Worm (Caenorhabditis elegans): ENCODE data around the gene famh-161.
"Not testable (repeated sequence)": the region's sequence is repeated elsewhere in the genome, so short reads cannot be mapped to it uniquely, and the experiment has no call there.

Gene famh-161

ce11 chrV:20551096-20551495 lies 17.1 kb upstream of the famh-161 start, which contains the start of gene Y38H6C.20:
Y38H6C.20 (minus strand) TSS chrV:20551196.
- TF ChIP-seq dao-5 (tag; optimal IDR thresholded peaks at IDR 0.05) (no peak), him-1 (tag; optimal IDR thresholded peaks at IDR 0.05) (no peak), W03F9.2 (tag; optimal IDR thresholded peaks at IDR 0.05) (no peak)

ce11 chrV:20547048-20547447 lies 13.1 kb upstream of the famh-161 start, which contains the start of gene Y38H6C.18:
Y38H6C.18 (minus strand) TSS chrV:20547148.
- TF ChIP-seq W03F9.2 (tag; optimal IDR thresholded peaks at IDR 0.05) (no peak), him-1 (tag; optimal IDR thresholded peaks at IDR 0.05) (no peak), dao-5 (tag; optimal IDR thresholded peaks at IDR 0.05) (no peak)

- TF ChIP-seq dao-5 (tag; optimal IDR thresholded peaks at IDR 0.05), result no peak
- TF ChIP-seq him-1 (tag; optimal IDR thresholded peaks at IDR 0.05), result no peak
- no peak for TF ChIP-seq W03F9.2 (tag; optimal IDR thresholded peaks at IDR 0.05)
Observed at ce11 chrV:20545742-20546141, 11.8 kb upstream of the famh-161 start.

ce11 chrV:20544610-20545009 lies 10.6 kb upstream of the famh-161 start:
- TF ChIP-seq him-1 (tag; optimal IDR thresholded peaks at IDR 0.05) (no peak), W03F9.2 (tag; optimal IDR thresholded peaks at IDR 0.05) (no peak), dao-5 (tag; optimal IDR thresholded peaks at IDR 0.05) (no peak)

ce11 chrV:20544092-20544491 lies 10.1 kb upstream of the famh-161 start, which contains the start of gene slc-36.3:
slc-36.3 (minus strand) TSS chrV:20544192.
- TF ChIP-seq dao-5 (tag; optimal IDR thresholded peaks at IDR 0.05), result no peak
- no peak for TF ChIP-seq him-1 (tag; optimal IDR thresholded peaks at IDR 0.05)
- TF ChIP-seq W03F9.2 (tag; optimal IDR thresholded peaks at IDR 0.05), result no peak

ce11 chrV:20539055-20539454 lies 5.1 kb upstream of the famh-161 start, which contains the start of gene Y38H6C.16:
Y38H6C.16 (minus strand) TSS chrV:20539347.
- no peak for TF ChIP-seq dao-5 (tag; optimal IDR thresholded peaks at IDR 0.05)

ce11 chrV:20536208-20536607 lies 2.2 kb upstream of the famh-161 start, which contains the start of gene Y38H6C.15:
Y38H6C.15 (minus strand) TSS chrV:20536308.
- TF ChIP-seq him-1 (tag; optimal IDR thresholded peaks at IDR 0.05) (no peak), dao-5 (tag; optimal IDR thresholded peaks at IDR 0.05) (no peak), W03F9.2 (tag; optimal IDR thresholded peaks at IDR 0.05) (no peak)

ce11 chrV:20527493-20527892 lies 6.5 kb downstream of the famh-161 start, which contains the start of gene Y38H6C.13:
Y38H6C.13 (plus strand) TSS chrV:20527793.
- TF ChIP-seq dao-5 (tag; optimal IDR thresholded peaks at IDR 0.05), result no peak

ce11 chrV:20525816-20526459 lies 8.0 kb downstream of the famh-161 start, which contains the start of the genes srh-166 and Y38H6C.24:
srh-166 (minus strand) TSS chrV:20525866.
Y38H6C.24 (plus strand) TSS chrV:20526435.
- no peak for TF ChIP-seq him-1 (tag; optimal IDR thresholded peaks at IDR 0.05)
- no peak for TF ChIP-seq dao-5 (tag; optimal IDR thresholded peaks at IDR 0.05)
- TF ChIP-seq W03F9.2 (tag; optimal IDR thresholded peaks at IDR 0.05), result no peak

ce11 chrV:20522219-20522618 lies 11.8 kb downstream of the famh-161 start, which contains the start of the genes Y38H6C.9 and fbxa-150:
Y38H6C.9 (minus strand) TSS chrV:20522270.
fbxa-150 (plus strand) TSS chrV:20522598.
- no peak for TF ChIP-seq dao-5 (tag; optimal IDR thresholded peaks at IDR 0.05)
- no peak for TF ChIP-seq him-1 (tag; optimal IDR thresholded peaks at IDR 0.05)
- TF ChIP-seq W03F9.2 (tag; optimal IDR thresholded peaks at IDR 0.05), result no peak

ce11 chrV:20518927-20519326 lies 15.0 kb downstream of the famh-161 start, which contains the start of gene Y38H6C.25:
Y38H6C.25 (plus strand) TSS chrV:20519227.
- no peak for TF ChIP-seq dao-5 (tag; optimal IDR thresholded peaks at IDR 0.05)
- no peak for TF ChIP-seq W03F9.2 (tag; optimal IDR thresholded peaks at IDR 0.05)
- no peak for TF ChIP-seq him-1 (tag; optimal IDR thresholded peaks at IDR 0.05)

ce11 chrV:20517005-20517404 lies 17.0 kb downstream of the famh-161 start:
- TF ChIP-seq him-1 (tag; optimal IDR thresholded peaks at IDR 0.05), result no peak
- TF ChIP-seq W03F9.2 (tag; optimal IDR thresholded peaks at IDR 0.05), result no peak
- no peak for TF ChIP-seq dao-5 (tag; optimal IDR thresholded peaks at IDR 0.05)

ce11 chrV:20514483-20514882 lies 19.5 kb downstream of the famh-161 start:
- TF ChIP-seq W03F9.2 (tag; optimal IDR thresholded peaks at IDR 0.05) (no peak), dao-5 (tag; optimal IDR thresholded peaks at IDR 0.05) (no peak), him-1 (tag; optimal IDR thresholded peaks at IDR 0.05) (no peak)

- TF ChIP-seq W03F9.2, him-1, dao-5 (tag; optimal IDR thresholded peaks at IDR 0.05): not testable (repeated sequence)
Observed at ce11 chrV:20513661-20514060, 20.3 kb downstream of the famh-161 start, which contains the start of gene Y38H6C.8. Y38H6C.8 (plus strand) TSS chrV:20513961.
